Worm (Caenorhabditis elegans) whole organism, late embryonic: ENCODE results near the gene srx-63.

Experiments used
- ets-4 ChIP-seq: sonication (generic microtip); optimal IDR thresholded peaks from 2 replicates; lab custom pipeline; 2016; ENCODE audit warnings: missing genetic modification characterization, missing compliant biosample characterization
- hlh-6 ChIP-seq: sonication (generic microtip); optimal IDR thresholded peaks from 2 replicates; lab custom pipeline; 2016; ENCODE audit warnings: missing genotype, missing genetic modification characterization, missing compliant biosample characterization
- pha-4 ChIP-seq: fragments of 150-350 bp; optimal IDR thresholded peaks from 2 replicates; lab custom pipeline; 2018; ENCODE audit warnings: missing biosample characterization, missing genetic modification reagents, missing genetic modification characterization
- pqm-1 ChIP-seq: sonication (generic microtip); optimal IDR thresholded peaks from 2 replicates; lab custom pipeline; 2016; ENCODE audit warnings: missing genetic modification characterization, missing compliant biosample characterization
- ttx-3 ChIP-seq: sonication (generic microtip); optimal IDR thresholded peaks from 2 replicates; lab custom pipeline; 2016; ENCODE audit warnings: missing genetic modification reagents, missing genetic modification characterization, missing compliant biosample characterization

Gene srx-63

ce11 chrV:3980228-3980933 is 49.0 kb downstream of the srx-63 start:
- TF ChIP-seq ets-4 (tag; lab: Kevin White, UChicago): no peak
- no peak for TF ChIP-seq hlh-6 (tag; lab: Kevin White, UChicago)
- TF ChIP-seq ttx-3: no peak

ce11 chrV:3981680-3982079 is 50.3 kb downstream of the srx-63 start, which contains the start of gene nlp-30:
Gene nlp-30, plus strand, starts transcription at chrV:3981980.
- TF ChIP-seq pha-4 (tag; lab: Kevin White, UChicago) (no peak), pqm-1 (no peak)
